Worm (Caenorhabditis elegans) whole organism, L4/young adult: Measurements from ENCODE around the gene rsf-1.

ENCODE experiments used
- W03F9.2 ChIP-seq: fragments of 150-350 bp; optimal IDR thresholded peaks from 2 replicates; lab custom pipeline; 2014; ENCODE audit warnings: missing biosample characterization, missing genetic modification characterization
- dao-5 ChIP-seq: sonication (generic microtip); optimal IDR thresholded peaks from 2 replicates; lab custom pipeline; 2016; ENCODE audit warnings: missing genotype, missing genetic modification characterization, moderate library complexity, missing compliant biosample characterization
- him-1 ChIP-seq: sonication (generic microtip); optimal IDR thresholded peaks from 2 replicates; lab custom pipeline; 2016; ENCODE audit warnings: missing genotype, missing genetic modification reagents, missing genetic modification characterization, missing compliant biosample characterization

rsf-1 gene

DNA sequence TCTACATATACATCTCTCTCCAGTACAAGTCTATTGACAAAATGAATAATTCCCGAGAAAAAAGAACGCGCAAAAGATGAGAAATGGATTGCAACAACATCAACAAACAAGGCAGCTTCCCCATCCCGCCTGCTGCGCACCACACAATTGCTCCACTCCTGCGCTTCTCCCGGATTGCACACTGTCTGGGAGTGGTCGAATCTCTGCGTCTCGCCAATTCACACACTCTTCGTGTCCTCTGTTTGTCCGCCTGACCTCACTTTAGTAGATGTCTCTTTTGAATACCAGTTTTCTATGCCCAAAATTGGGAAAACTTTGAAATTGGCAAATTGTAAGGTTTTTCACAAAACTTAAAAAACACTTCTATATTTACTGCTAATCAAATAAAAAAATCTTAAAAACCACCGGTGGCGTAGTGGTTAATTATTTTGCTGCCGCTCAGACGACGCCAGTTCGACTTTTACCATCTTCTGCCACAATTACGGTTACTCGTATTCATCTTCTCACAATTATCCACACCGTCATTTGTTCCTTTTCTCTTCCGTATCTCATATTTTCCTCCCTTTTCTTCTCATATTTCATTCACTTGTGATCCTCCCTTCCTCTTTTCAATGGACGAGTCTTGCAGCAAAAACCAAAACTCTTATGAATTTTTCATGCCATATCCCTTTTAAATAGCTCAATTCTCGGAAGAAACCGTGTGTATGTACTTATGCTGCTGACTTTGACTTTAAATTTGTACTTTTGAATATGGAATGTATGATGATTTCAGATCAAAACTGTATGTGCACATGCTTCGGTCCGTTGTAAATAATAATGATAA, at the start of gene rsf-1:
Gene rsf-1 (plus strand): TSS at position 773 of the 823 bp plus-strand sequence.
- no peak for TF ChIP-seq him-1 (tag; lab: Kevin White, UChicago)
- TF ChIP-seq dao-5 (tag; lab: Kevin White, UChicago) = no peak
- no peak for TF ChIP-seq W03F9.2 (tag; lab: Kevin White, UChicago)

- no peak for TF ChIP-seq dao-5 (tag; lab: Kevin White, UChicago)
- TF ChIP-seq W03F9.2 (tag; lab: Kevin White, UChicago) = no peak
- TF ChIP-seq him-1 (tag; lab: Kevin White, UChicago) = no peak
These were observed 46.4 kb upstream of the rsf-1 start for ce11 chrII:11259766-11260165.

DNA sequence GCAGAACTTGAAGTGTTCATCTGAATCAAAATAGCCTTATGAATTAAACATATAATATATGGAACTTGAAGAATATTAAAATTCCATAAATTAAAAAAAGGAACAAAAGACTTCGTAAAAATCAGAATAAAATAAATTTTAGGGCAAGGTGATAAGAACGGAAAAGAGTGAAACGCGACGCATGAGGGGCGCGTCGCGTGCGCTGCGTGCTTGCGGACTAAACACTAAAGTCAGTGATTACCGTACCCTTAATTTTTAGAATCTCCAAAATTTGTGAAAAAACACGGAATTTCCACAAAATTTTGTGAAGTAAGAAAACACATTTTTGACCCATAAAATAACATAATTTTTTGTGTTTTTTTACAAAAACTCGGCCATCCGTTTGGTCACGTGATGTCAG, 45.0 kb upstream of the rsf-1 start, which contains the start of gene T05B9.1:
Gene T05B9.1 (minus strand): TSS at position 20 of the 400 bp plus-strand sequence.
- TF ChIP-seq dao-5 (tag; lab: Kevin White, UChicago) (no peak), him-1 (tag; lab: Kevin White, UChicago) (no peak), W03F9.2 (tag; lab: Kevin White, UChicago) (no peak)

DNA sequence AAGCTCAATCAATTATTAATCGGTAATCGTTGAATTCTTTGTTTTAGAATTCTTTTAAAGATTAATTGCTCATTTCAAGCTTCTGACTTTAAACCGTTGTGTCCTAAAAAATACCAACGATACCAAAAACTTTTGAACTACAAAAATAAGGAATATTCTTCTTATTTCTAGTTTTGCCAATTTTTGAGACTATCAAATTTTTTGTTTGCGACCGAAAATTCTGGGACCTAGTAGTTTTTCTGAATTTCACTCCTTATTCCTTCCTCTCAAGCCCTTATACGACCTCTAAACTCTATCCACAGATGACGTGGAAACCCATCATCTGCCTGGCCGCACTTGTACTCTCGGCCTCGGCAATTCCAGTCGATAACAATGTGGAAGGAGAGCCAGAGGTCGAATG, 37.4 kb upstream of the rsf-1 start, which contains the start of gene cut-1:
Gene cut-1 (plus strand): TSS at position 301 of the 400 bp plus-strand sequence.
- TF ChIP-seq W03F9.2 (tag; lab: Kevin White, UChicago) (no peak), dao-5 (tag; lab: Kevin White, UChicago) (no peak), him-1 (tag; lab: Kevin White, UChicago) (no peak)

DNA sequence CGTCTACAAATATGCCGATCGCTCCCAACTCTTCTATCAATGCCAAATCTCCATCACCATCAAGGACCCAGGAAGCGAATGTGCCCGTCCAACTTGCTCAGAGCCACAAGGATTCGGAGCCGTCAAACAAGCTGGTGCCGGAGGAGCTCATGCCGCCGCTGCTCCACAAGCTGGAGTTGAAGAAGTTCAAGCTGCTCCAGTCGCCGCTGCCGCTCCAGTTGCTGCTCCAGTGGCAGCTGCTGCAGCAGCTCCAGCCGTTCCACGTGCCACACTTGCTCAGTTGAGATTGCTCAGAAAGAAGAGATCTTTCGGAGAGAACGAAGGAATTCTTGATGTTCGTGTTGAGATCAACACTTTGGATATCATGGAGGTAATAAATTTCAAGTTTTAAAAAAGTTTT, 35.4 kb upstream of the rsf-1 start:
- TF ChIP-seq W03F9.2 (tag; lab: Kevin White, UChicago) = no peak
- no peak for TF ChIP-seq dao-5 (tag; lab: Kevin White, UChicago)
- no peak for TF ChIP-seq him-1 (tag; lab: Kevin White, UChicago)

DNA sequence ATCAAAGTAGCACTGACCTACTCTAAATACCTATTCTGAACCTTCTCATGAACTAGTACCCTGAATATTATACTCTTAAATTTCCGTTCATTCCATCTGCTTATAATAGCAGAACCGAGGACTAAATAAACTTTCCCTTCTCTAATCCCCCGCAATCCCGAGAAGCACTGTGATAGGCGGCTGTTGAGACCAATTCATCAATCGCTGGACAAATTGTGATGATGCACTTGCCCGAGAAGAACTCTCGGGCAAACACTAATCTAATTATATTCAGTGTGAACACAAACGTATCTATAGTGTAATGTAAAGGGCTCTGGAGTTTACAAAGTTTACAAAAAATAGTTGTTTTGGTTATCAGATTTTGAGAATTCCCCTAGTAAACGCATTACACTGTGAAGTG, 31.3 kb upstream of the rsf-1 start:
- TF ChIP-seq him-1 (tag; lab: Kevin White, UChicago) = no peak
- TF ChIP-seq dao-5 (tag; lab: Kevin White, UChicago) = no peak
- TF ChIP-seq W03F9.2 (tag; lab: Kevin White, UChicago) = no peak

DNA sequence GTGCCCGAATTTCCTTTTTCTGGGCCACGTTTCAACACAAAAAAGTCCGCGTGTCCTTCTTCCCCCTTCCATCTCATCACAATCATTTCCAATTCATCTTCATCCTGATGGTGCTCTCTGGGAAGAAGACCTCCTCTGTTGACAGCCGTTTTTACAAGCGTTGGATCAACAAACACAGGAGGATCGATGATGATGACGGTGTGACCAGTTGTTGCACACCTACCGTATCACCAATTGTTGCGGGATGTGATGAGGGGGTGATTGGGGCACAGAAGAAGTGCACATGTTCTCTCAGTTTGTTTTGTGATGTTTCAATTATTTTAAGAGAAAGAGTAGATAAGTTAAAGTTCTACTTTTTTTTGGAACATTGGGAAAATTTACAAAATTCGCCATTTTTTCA, 30.7 kb upstream of the rsf-1 start:
- TF ChIP-seq him-1 (tag; lab: Kevin White, UChicago) (no peak), dao-5 (tag; lab: Kevin White, UChicago) (no peak), W03F9.2 (tag; lab: Kevin White, UChicago) (no peak)

DNA sequence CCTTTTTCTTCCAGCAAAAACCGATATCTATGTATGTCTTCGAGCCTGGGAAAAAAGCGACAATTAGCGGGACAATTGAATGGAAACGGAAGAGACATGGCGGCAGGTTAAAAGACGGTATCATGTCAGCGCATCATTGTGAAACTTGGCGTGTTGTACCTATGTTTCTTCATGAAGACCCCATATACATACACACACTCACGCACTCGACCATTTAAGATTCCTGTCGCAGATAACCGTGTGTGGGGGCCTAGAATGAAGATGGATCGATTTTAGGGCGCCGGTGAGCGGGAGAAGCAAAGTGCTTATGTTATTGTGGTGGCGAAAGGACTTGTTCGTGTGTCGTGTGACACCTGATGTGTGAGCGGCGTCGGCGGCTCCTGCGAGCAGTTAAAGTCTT, 29.3 kb upstream of the rsf-1 start:
- TF ChIP-seq W03F9.2 (tag; lab: Kevin White, UChicago) (no peak), dao-5 (tag; lab: Kevin White, UChicago) (no peak), him-1 (tag; lab: Kevin White, UChicago) (no peak)

- no peak for TF ChIP-seq W03F9.2 (tag; lab: Kevin White, UChicago)
- TF ChIP-seq him-1 (tag; lab: Kevin White, UChicago) = no peak
- TF ChIP-seq dao-5 (tag; lab: Kevin White, UChicago) = no peak
These were observed 26.2 kb upstream of the rsf-1 start for ce11 chrII:11279971-11280370.

DNA sequence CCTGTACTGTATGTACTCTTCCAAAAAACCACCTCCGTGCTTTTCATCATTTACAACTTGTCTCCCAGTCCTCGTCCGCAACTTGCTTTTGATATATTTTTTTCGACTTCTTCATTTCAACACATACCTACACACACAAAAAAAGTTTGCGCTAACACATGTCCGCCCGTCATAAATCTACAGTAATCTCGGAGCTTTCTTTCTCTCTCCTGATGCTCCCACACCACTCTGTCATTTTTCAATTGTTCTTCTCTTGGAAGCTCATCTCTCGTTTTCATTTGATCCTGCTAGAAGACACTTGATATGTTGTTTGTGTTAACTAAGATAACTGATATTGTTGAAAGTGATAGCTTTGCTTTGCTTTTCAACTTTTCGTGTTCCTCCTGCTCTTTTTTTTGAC, 25.0 kb upstream of the rsf-1 start:
- TF ChIP-seq him-1 (tag; lab: Kevin White, UChicago) = no peak
- no peak for TF ChIP-seq W03F9.2 (tag; lab: Kevin White, UChicago)
- TF ChIP-seq dao-5 (tag; lab: Kevin White, UChicago) = no peak

- no peak for TF ChIP-seq dao-5 (tag; lab: Kevin White, UChicago)
- no peak for TF ChIP-seq him-1 (tag; lab: Kevin White, UChicago)
- TF ChIP-seq W03F9.2 (tag; lab: Kevin White, UChicago) = no peak
These were observed 24.5 kb upstream of the rsf-1 start, which contains the start of gene unc-130 for ce11 chrII:11281666-11282065. TSS of gene unc-130 (plus strand) at chrII:11281966.

DNA sequence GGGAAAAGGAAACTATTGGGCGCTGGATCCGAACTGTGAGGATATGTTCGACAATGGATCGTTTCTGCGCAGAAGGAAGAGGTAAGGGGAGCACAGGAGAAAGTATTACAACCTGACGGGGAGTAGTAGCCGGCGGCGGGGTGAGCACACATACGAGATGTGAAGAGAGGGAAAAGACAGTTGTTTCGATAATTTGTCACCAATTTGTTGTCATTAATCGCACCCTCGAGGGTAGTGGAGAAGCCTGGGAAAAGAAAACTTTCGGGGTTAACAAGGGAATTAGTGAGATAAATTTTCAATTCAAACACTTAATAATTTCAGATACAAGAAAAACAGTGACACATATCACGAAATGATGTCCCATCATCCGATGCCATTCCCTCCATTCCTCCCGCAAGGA, 23.2 kb upstream of the rsf-1 start:
- no peak for TF ChIP-seq him-1 (tag; lab: Kevin White, UChicago)

DNA sequence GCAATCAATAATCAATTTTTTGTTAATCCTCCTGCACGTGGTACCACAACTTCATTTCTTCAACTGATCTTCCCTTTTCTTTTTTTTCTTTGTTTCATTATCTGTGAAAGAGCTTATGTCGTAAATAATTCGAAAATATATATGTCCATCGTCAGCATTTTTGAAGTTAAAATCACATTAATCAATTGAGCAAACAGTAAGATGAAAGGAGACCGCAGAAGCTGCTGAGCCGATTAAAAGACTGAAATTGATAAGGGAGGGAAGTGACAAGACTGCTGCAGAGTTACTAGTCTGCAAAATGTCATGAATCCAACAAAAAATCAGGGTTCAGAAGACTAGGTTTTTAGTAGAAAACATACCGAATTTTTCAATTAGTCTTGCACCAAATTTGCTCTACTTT, 22.4 kb upstream of the rsf-1 start:
- TF ChIP-seq W03F9.2 (tag; lab: Kevin White, UChicago) = no peak
- TF ChIP-seq him-1 (tag; lab: Kevin White, UChicago) = no peak
- TF ChIP-seq dao-5 (tag; lab: Kevin White, UChicago) = no peak

DNA sequence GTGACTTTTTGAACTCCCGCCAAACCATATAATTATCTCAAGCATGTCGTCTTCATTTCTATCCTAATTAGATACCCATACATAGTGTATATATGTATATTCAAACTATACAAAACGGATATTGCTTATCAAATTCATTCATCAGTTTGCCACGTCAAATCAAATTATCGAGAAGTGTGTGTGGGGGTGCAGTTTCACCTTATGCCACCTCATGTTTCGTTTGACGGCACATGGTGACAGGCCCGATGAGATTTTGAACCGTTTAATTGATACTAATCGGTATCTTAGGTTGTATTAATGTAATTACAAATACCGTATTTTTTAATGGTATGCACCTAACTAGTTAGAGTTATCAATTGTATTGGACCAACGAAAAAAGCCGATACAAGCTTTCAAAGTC, 21.5 kb upstream of the rsf-1 start:
- TF ChIP-seq him-1 (tag; lab: Kevin White, UChicago) (no peak), dao-5 (tag; lab: Kevin White, UChicago) (no peak), W03F9.2 (tag; lab: Kevin White, UChicago) (no peak)
